Worm (Caenorhabditis elegans) whole organism, early embryonic: ENCODE data around the gene pkg-2.

ENCODE experiments used
- ama-1 ChIP-seq: fragments of 150-350 bp; optimal IDR thresholded peaks from 2 replicates; lab custom pipeline; 2014
- sea-1 ChIP-seq: fragments of 200-800 bp; sonication (Bioruptor generic); conservative IDR thresholded peaks from 2 replicates; pipeline ENCODE4 v1.3.6; 2022; ENCODE audit warnings: missing genetic modification characterization, missing compliant biosample characterization

ce11 chrIV:8498773-8499360 is 21.8 kb upstream of the pkg-2 start, which contains the start of the genes acdh-13 and mesp-1:
- TF ChIP-seq ama-1 (no peak), sea-1 (GFP tag; lab: Robert Waterston, UW) (no peak)
